Worm (Caenorhabditis elegans) whole organism, early embryonic: ENCODE data around the gene Y39B6A.9.

Experiments used
- B0310.2 ChIP-seq: sonication (generic microtip); optimal IDR thresholded peaks from 2 replicates; lab custom pipeline; 2016; ENCODE audit warnings: mild to moderate bottlenecking, missing genetic modification characterization, missing compliant biosample characterization
- F13C5.2 ChIP-seq: sonication (generic microtip); optimal IDR thresholded peaks from 2 replicates; lab custom pipeline; 2017; ENCODE audit warnings: mild to moderate bottlenecking, missing genetic modification characterization, inconsistent platforms, missing compliant biosample characterization
- aly-1 ChIP-seq: sonication (generic microtip); optimal IDR thresholded peaks from 2 replicates; lab custom pipeline; 2016; ENCODE audit warnings: missing genetic modification characterization, missing compliant biosample characterization
- ama-1 ChIP-seq: fragments of 150-350 bp; optimal IDR thresholded peaks from 2 replicates; lab custom pipeline; 2014
- ceh-13 ChIP-seq: fragments of 200-800 bp; sonication (Bioruptor generic); optimal IDR thresholded peaks from 2 replicates; lab custom pipeline; 2018; ENCODE audit warnings: mild to moderate bottlenecking, missing genetic modification characterization, missing compliant biosample characterization
- ceh-36 ChIP-seq: sonication (generic microtip); optimal IDR thresholded peaks from 2 replicates; lab custom pipeline; 2016; ENCODE audit warnings: missing genetic modification characterization, inconsistent platforms, missing compliant biosample characterization
- ets-7 ChIP-seq: sonication (generic microtip); optimal IDR thresholded peaks from 2 replicates; lab custom pipeline; 2016; ENCODE audit warnings: missing genotype, missing genetic modification characterization, missing compliant biosample characterization
- flt-1 ChIP-seq: fragments of 200-800 bp; sonication (Bioruptor generic); IDR thresholded peaks from 2 replicates; pipeline ENCODE4 v1.3.6; 2022; ENCODE audit warnings: missing genetic modification characterization, missing compliant biosample characterization
- hmbx-1 ChIP-seq: sonication (generic microtip); optimal IDR thresholded peaks from 2 replicates; lab custom pipeline; 2016; ENCODE audit warnings: mild to moderate bottlenecking, missing genetic modification characterization, missing compliant biosample characterization
- hmg-4 ChIP-seq: fragments of 200-800 bp; sonication (Bioruptor generic); optimal IDR thresholded peaks from 2 replicates; lab custom pipeline; 2018; ENCODE audit warnings: mild to moderate bottlenecking, missing genetic modification characterization, missing compliant biosample characterization
- hnd-1 ChIP-seq: sonication (generic microtip); optimal IDR thresholded peaks from 2 replicates; lab custom pipeline; 2016; ENCODE audit warnings: missing genetic modification characterization, missing compliant biosample characterization
- pes-1 ChIP-seq: fragments of 200-800 bp; sonication (Bioruptor generic); IDR thresholded peaks from 2 replicates; pipeline ENCODE4 v1.3.6; 2022; ENCODE audit warnings: missing genetic modification reagents, missing genetic modification characterization, missing compliant biosample characterization
- scrt-1 ChIP-seq: fragments of 200-800 bp; sonication (Bioruptor generic); IDR thresholded peaks from 2 replicates; pipeline ENCODE4 v1.3.6; 2022; ENCODE audit warnings: missing genetic modification characterization, missing compliant biosample characterization
- sea-1 ChIP-seq: fragments of 200-800 bp; sonication (Bioruptor generic); conservative IDR thresholded peaks from 2 replicates; pipeline ENCODE4 v1.3.6; 2022; ENCODE audit warnings: missing genetic modification characterization, missing compliant biosample characterization
- tbx-11 ChIP-seq: fragments of 200-800 bp; sonication (Bioruptor generic); IDR thresholded peaks from 2 replicates; pipeline ENCODE4 v1.3.6; 2022; ENCODE audit warnings: missing genetic modification characterization, missing compliant biosample characterization
- tbx-37 ChIP-seq: fragments of 200-800 bp; sonication (Bioruptor generic); conservative IDR thresholded peaks from 2 replicates; pipeline ENCODE4 v1.3.6; 2022; ENCODE audit warnings: missing genetic modification reagents, missing genetic modification characterization, missing compliant biosample characterization
- tra-4 ChIP-seq: sonication (generic microtip); optimal IDR thresholded peaks from 2 replicates; lab custom pipeline; 2017; ENCODE audit warnings: missing genetic modification characterization, missing compliant biosample characterization

The Y39B6A.9 gene

ce11 chrV:19178896-19179295 lies 42.6 kb downstream of the Y39B6A.9 start:
- TF ChIP-seq ceh-13 (GFP tag; lab: Kevin White, UChicago) (no peak), sea-1 (GFP tag; lab: Robert Waterston, UW) (no peak), ama-1 (lab: Kevin White, UChicago) (no peak), tra-4 (tag; lab: Kevin White, UChicago) (no peak), hmg-4 (no peak), ceh-36 (tag; lab: Kevin White, UChicago) (no peak), tbx-37 (GFP tag; lab: Robert Waterston, UW) (no peak), aly-1 (tag; lab: Kevin White, UChicago) (no peak), ets-7 (no peak), pes-1 (GFP tag; lab: Robert Waterston, UW) (no peak), B0310.2 (tag; lab: Kevin White, UChicago) (no peak), tbx-11 (GFP tag; lab: Robert Waterston, UW) (no peak)

ce11 chrV:19181684-19182083 lies 45.4 kb downstream of the Y39B6A.9 start:
- TF ChIP-seq ets-7, result no peak
- TF ChIP-seq ceh-13 (GFP tag; lab: Kevin White, UChicago), result no peak
- no peak for TF ChIP-seq hmg-4
- TF ChIP-seq tra-4 (tag; lab: Kevin White, UChicago), result no peak
- TF ChIP-seq ceh-36 (tag; lab: Kevin White, UChicago), result no peak
- no peak for TF ChIP-seq flt-1 (GFP tag; lab: Robert Waterston, UW)
- TF ChIP-seq tbx-11 (GFP tag; lab: Robert Waterston, UW), result no peak
- TF ChIP-seq sea-1 (GFP tag; lab: Robert Waterston, UW), result no peak
- TF ChIP-seq B0310.2 (tag; lab: Kevin White, UChicago), result no peak
- no peak for TF ChIP-seq scrt-1 (GFP tag; lab: Robert Waterston, UW)
- TF ChIP-seq aly-1 (tag; lab: Kevin White, UChicago), result no peak
- TF ChIP-seq hnd-1 (tag; lab: Kevin White, UChicago), result no peak
- no peak for TF ChIP-seq tbx-37 (GFP tag; lab: Robert Waterston, UW)
- TF ChIP-seq pes-1 (GFP tag; lab: Robert Waterston, UW), result no peak
- TF ChIP-seq F13C5.2 (tag; lab: Kevin White, UChicago), result no peak
- no peak for TF ChIP-seq hmbx-1 (tag; lab: Kevin White, UChicago)
